Fruit fly (Drosophila melanogaster) whole organism, embryonic: ENCODE data around the gene SLC5A11.

ENCODE experiments used
- Aef1 ChIP-seq: fragments of 200-800 bp; sonication (Bioruptor generic); IDR thresholded peaks from 3 replicates; pipeline ENCODE4 v1.3.6; 2022; ENCODE audit warnings: missing biosample characterization, missing genetic modification characterization
- BtbVII ChIP-seq: fragments of 200-800 bp; sonication (Bioruptor generic); optimal IDR thresholded peaks from 3 replicates; lab custom pipeline; 2017; ENCODE audit warnings: missing biosample characterization, mild to moderate bottlenecking, missing genetic modification characterization
- CG10147 ChIP-seq: fragments of 200-800 bp; sonication (Bioruptor generic); optimal IDR thresholded peaks from 2 replicates; lab custom pipeline; 2019; ENCODE audit warnings: missing biosample characterization, mild to moderate bottlenecking, missing genetic modification characterization, moderate library complexity
- CG12104 ChIP-seq: fragments of 200-800 bp; sonication (Bioruptor generic); optimal IDR thresholded peaks from 3 replicates; lab custom pipeline; 2016; ENCODE audit warnings: missing biosample characterization, missing genetic modification characterization
- CG12942 ChIP-seq: fragments of 200-800 bp; sonication (Bioruptor generic); optimal IDR thresholded peaks from 3 replicates; lab custom pipeline; 2016; ENCODE audit warnings: missing biosample characterization, missing genetic modification characterization
- CG14710 ChIP-seq: fragments of 200-800 bp; sonication (Bioruptor generic); optimal IDR thresholded peaks from 3 replicates; lab custom pipeline; 2019; ENCODE audit warnings: missing biosample characterization, mild to moderate bottlenecking, missing genetic modification characterization, moderate library complexity
- CG15696 ChIP-seq: fragments of 200-800 bp; sonication (Bioruptor generic); optimal IDR thresholded peaks from 2 replicates; lab custom pipeline; 2019; ENCODE audit warnings: missing biosample characterization, mild to moderate bottlenecking, missing genetic modification characterization, moderate library complexity
- CG18764 ChIP-seq: fragments of 200-800 bp; sonication (Bioruptor generic); optimal IDR thresholded peaks from 3 replicates; lab custom pipeline; 2016; ENCODE audit warnings: missing biosample characterization, missing genetic modification characterization
- CG2120 ChIP-seq: fragments of 200-800 bp; sonication (Bioruptor generic); optimal IDR thresholded peaks from 3 replicates; lab custom pipeline; 2016; ENCODE audit warnings: missing biosample characterization, missing genetic modification characterization
- CG2199 ChIP-seq: fragments of 200-800 bp; sonication (Bioruptor generic); IDR thresholded peaks from 3 replicates; pipeline ENCODE4 v1.3.6; 2022; ENCODE audit warnings: missing biosample characterization, missing genetic modification characterization
- CG30431 ChIP-seq: fragments of 200-800 bp; sonication (Bioruptor generic); optimal IDR thresholded peaks from 2 replicates; lab custom pipeline; 2017; ENCODE audit warnings: missing biosample characterization, missing genetic modification characterization
- CG3163 ChIP-seq: fragments of 200-800 bp; sonication (Bioruptor generic); optimal IDR thresholded peaks from 3 replicates; lab custom pipeline; 2016; ENCODE audit warnings: missing biosample characterization, missing genetic modification characterization
- CG32772 ChIP-seq: fragments of 200-800 bp; sonication (Bioruptor generic); IDR thresholded peaks from 2 replicates; pipeline ENCODE4 v1.3.6; 2022; ENCODE audit warnings: missing biosample characterization, missing genetic modification characterization
- CG33213 ChIP-seq: fragments of 200-800 bp; sonication (Bioruptor generic); optimal IDR thresholded peaks from 3 replicates; lab custom pipeline; 2016; ENCODE audit warnings: missing biosample characterization, missing genetic modification characterization
- CG34224 ChIP-seq: fragments of 200-800 bp; sonication (Bioruptor generic); IDR thresholded peaks from 3 replicates; pipeline ENCODE4 v1.3.6; 2022; ENCODE audit warnings: missing biosample characterization, missing genetic modification characterization; ENCODE audit not compliant: partially characterized antibody
- CG34422 ChIP-seq: fragments of 200-800 bp; sonication (Bioruptor generic); IDR thresholded peaks from 3 replicates; pipeline ENCODE4 v1.3.6; 2022; ENCODE audit warnings: missing biosample characterization, missing genetic modification characterization
- CG6813 ChIP-seq: fragments of 200-800 bp; sonication (Bioruptor generic); optimal IDR thresholded peaks from 2 replicates; lab custom pipeline; 2017; ENCODE audit warnings: missing biosample characterization, missing genetic modification characterization, mild to moderate bottlenecking, moderate library complexity, missing genetic modification reagents
- CG7271 ChIP-seq: fragments of 200-800 bp; sonication (Bioruptor generic); optimal IDR thresholded peaks from 2 replicates; lab custom pipeline; 2018; ENCODE audit warnings: missing biosample characterization, mild to moderate bottlenecking, missing genetic modification characterization, moderate library complexity
- CG7357 ChIP-seq: fragments of 200-800 bp; sonication (Bioruptor generic); IDR thresholded peaks from 3 replicates; pipeline ENCODE4 v1.3.6; 2022; ENCODE audit warnings: missing biosample characterization, missing genetic modification characterization
- CG7372 ChIP-seq: fragments of 200-800 bp; sonication (Bioruptor generic); IDR thresholded peaks from 2 replicates; pipeline ENCODE4 v1.3.6; 2022; ENCODE audit warnings: missing biosample characterization, missing genetic modification characterization
- CG7963 ChIP-seq: fragments of 200-800 bp; sonication (Bioruptor generic); IDR thresholded peaks from 3 replicates; pipeline ENCODE4 v1.3.6; 2022; ENCODE audit warnings: missing biosample characterization, missing genetic modification characterization; ENCODE audit not compliant: partially characterized antibody
- CG9437 ChIP-seq: fragments of 200-800 bp; sonication (Bioruptor generic); optimal IDR thresholded peaks from 2 replicates; lab custom pipeline; 2018; ENCODE audit warnings: missing biosample characterization, mild to moderate bottlenecking, missing genetic modification characterization
- CG9797 ChIP-seq: fragments of 200-800 bp; sonication (Bioruptor generic); optimal IDR thresholded peaks from 3 replicates; lab custom pipeline; 2018; ENCODE audit warnings: missing biosample characterization, mild to moderate bottlenecking, missing genetic modification characterization
- D19B ChIP-seq: fragments of 200-800 bp; sonication (Bioruptor generic); optimal IDR thresholded peaks from 2 replicates; lab custom pipeline; 2017; ENCODE audit warnings: missing biosample characterization, mild to moderate bottlenecking, missing genetic modification characterization
- Dip3 ChIP-seq: fragments of 200-800 bp; sonication (Bioruptor generic); optimal IDR thresholded peaks from 3 replicates; lab custom pipeline; 2016; ENCODE audit warnings: missing biosample characterization, missing genetic modification characterization
- Ets65A ChIP-seq: fragments of 200-800 bp; sonication (Bioruptor generic); peaks from one replicate; lab custom pipeline; 2016; ENCODE audit warnings: missing biosample characterization, missing genetic modification characterization
- Gug ChIP-seq: fragments of 200-800 bp; sonication (Bioruptor generic); IDR thresholded peaks from 4 replicates; pipeline ENCODE4 v1.3.6; 2022; ENCODE audit warnings: missing biosample characterization, missing genetic modification characterization
- NK7.1 ChIP-seq: fragments of 200-800 bp; sonication (Bioruptor generic); optimal IDR thresholded peaks from 3 replicates; lab custom pipeline; 2016; ENCODE audit warnings: missing biosample characterization, missing genetic modification characterization
- Neu2 ChIP-seq: fragments of 200-800 bp; sonication (Bioruptor generic); optimal IDR thresholded peaks from 3 replicates; lab custom pipeline; 2016; ENCODE audit warnings: missing biosample characterization, missing genetic modification characterization, borderline replicate concordance
- Ptx1 ChIP-seq: fragments of 200-800 bp; sonication (Bioruptor generic); IDR thresholded peaks from 2 replicates; pipeline ENCODE4 v1.3.6; 2022; ENCODE audit warnings: missing biosample characterization, missing genetic modification characterization
- Ravus ChIP-seq: fragments of 200-800 bp; sonication (Bioruptor generic); IDR thresholded peaks from 2 replicates; pipeline ENCODE4 v1.3.6; 2022; ENCODE audit warnings: missing biosample characterization, missing genetic modification characterization
- Xrp1 ChIP-seq: fragments of 200-800 bp; sonication (Bioruptor generic); IDR thresholded peaks from 2 replicates; pipeline ENCODE4 v1.3.6; 2022; ENCODE audit warnings: missing biosample characterization, missing genetic modification characterization
- crol ChIP-seq: fragments of 200-800 bp; sonication (Bioruptor generic); IDR thresholded peaks from 2 replicates; pipeline ENCODE4 v1.3.6; 2022; ENCODE audit warnings: missing biosample characterization, missing genetic modification characterization
- dati ChIP-seq: fragments of 200-800 bp; sonication (Bioruptor generic); IDR thresholded peaks from 2 replicates; pipeline ENCODE4 v1.3.6; 2022; ENCODE audit warnings: missing biosample characterization, missing genetic modification characterization
- dimm ChIP-seq: fragments of 200-800 bp; sonication (Bioruptor generic); IDR thresholded peaks from 2 replicates; pipeline ENCODE4 v1.3.6; 2022; ENCODE audit warnings: missing biosample characterization, missing genetic modification characterization
- eve ChIP-seq, 2 experiments: fragments of >200 bp; optimal IDR thresholded peaks; 2 replicates each; lab custom pipeline; 2017; ENCODE audit warnings: missing biosample characterization in 2 of 2, missing genetic modification characterization in 2 of 2
- exex ChIP-seq: fragments of 200-800 bp; sonication (Bioruptor generic); optimal IDR thresholded peaks from 4 replicates; lab custom pipeline; 2018; ENCODE audit warnings: missing biosample characterization, mild to moderate bottlenecking, missing genetic modification characterization, moderate library complexity
- gcm ChIP-seq: fragments of 200-800 bp; sonication (Bioruptor generic); optimal IDR thresholded peaks from 2 replicates; lab custom pipeline; 2019; ENCODE audit warnings: missing biosample characterization, mild to moderate bottlenecking, missing genetic modification characterization, moderate library complexity
- gsb-n ChIP-seq: fragments of 200-800 bp; sonication (Bioruptor generic); optimal IDR thresholded peaks from 3 replicates; lab custom pipeline; 2018; ENCODE audit warnings: missing biosample characterization, mild to moderate bottlenecking, missing genetic modification characterization
- ham ChIP-seq: fragments of 200-800 bp; sonication (Bioruptor generic); IDR thresholded peaks from 2 replicates; pipeline ENCODE4 v1.3.6; 2022; ENCODE audit warnings: missing biosample characterization, missing genetic modification characterization
- her ChIP-seq: fragments of 200-800 bp; sonication (Bioruptor generic); optimal IDR thresholded peaks from 2 replicates; lab custom pipeline; 2016; ENCODE audit warnings: missing biosample characterization, missing genetic modification characterization
- kah ChIP-seq: fragments of 200-800 bp; sonication (Bioruptor generic); optimal IDR thresholded peaks from 2 replicates; lab custom pipeline; 2018; ENCODE audit warnings: missing biosample characterization, mild to moderate bottlenecking, missing genetic modification characterization
- nerfin-2 ChIP-seq: fragments of 200-800 bp; sonication (Bioruptor generic); IDR thresholded peaks from 2 replicates; pipeline ENCODE4 v1.3.6; 2022; ENCODE audit warnings: missing biosample characterization, missing genetic modification characterization; ENCODE audit not compliant: partially characterized antibody
- odd ChIP-seq: fragments of 200-800 bp; sonication (Bioruptor generic); optimal IDR thresholded peaks from 2 replicates; lab custom pipeline; 2017; ENCODE audit warnings: missing biosample characterization, mild to moderate bottlenecking, missing genetic modification characterization
- rib ChIP-seq: fragments of 200-800 bp; sonication (Bioruptor generic); IDR thresholded peaks from 2 replicates; pipeline ENCODE4 v1.3.6; 2022; ENCODE audit warnings: missing biosample characterization, missing genetic modification characterization
- run ChIP-seq: fragments of 200-800 bp; sonication (Bioruptor generic); optimal IDR thresholded peaks from 3 replicates; lab custom pipeline; 2018; ENCODE audit warnings: missing biosample characterization, mild to moderate bottlenecking, missing genetic modification characterization
- sc ChIP-seq, 3 experiments: fragments of >200 bp in 2 of 3; fragments of 200-800 bp in 1 of 3; sonication (Bioruptor generic) in 1 of 3; optimal IDR thresholded peaks; 2 replicates in 2 of 3; 3 replicates in 1 of 3; lab custom pipeline; 2017; ENCODE audit warnings: mild to moderate bottlenecking in 1 of 3, missing biosample characterization in 1 of 3, missing genetic modification characterization in 1 of 3, missing genetic modification reagents in 1 of 3
- sr ChIP-seq: fragments of 200-800 bp; sonication (Bioruptor generic); IDR thresholded peaks from 3 replicates; pipeline ENCODE4 v1.3.6; 2022; ENCODE audit warnings: missing biosample characterization, missing genetic modification characterization
- tgo ChIP-seq: fragments of 200-800 bp; sonication (Bioruptor generic); IDR thresholded peaks from 3 replicates; pipeline ENCODE4 v1.3.6; 2022; ENCODE audit warnings: missing biosample characterization, missing genetic modification characterization
- tna ChIP-seq: fragments of 200-800 bp; sonication (Bioruptor generic); IDR thresholded peaks from 2 replicates; pipeline ENCODE4 v1.3.6; 2022; ENCODE audit warnings: missing biosample characterization, missing genetic modification characterization; ENCODE audit not compliant: partially characterized antibody
- unpg ChIP-seq: fragments of 200-800 bp; sonication (Bioruptor generic); optimal IDR thresholded peaks from 3 replicates; lab custom pipeline; 2018; ENCODE audit warnings: missing biosample characterization, mild to moderate bottlenecking, missing genetic modification characterization, moderate library complexity

The SLC5A11 gene

DNA sequence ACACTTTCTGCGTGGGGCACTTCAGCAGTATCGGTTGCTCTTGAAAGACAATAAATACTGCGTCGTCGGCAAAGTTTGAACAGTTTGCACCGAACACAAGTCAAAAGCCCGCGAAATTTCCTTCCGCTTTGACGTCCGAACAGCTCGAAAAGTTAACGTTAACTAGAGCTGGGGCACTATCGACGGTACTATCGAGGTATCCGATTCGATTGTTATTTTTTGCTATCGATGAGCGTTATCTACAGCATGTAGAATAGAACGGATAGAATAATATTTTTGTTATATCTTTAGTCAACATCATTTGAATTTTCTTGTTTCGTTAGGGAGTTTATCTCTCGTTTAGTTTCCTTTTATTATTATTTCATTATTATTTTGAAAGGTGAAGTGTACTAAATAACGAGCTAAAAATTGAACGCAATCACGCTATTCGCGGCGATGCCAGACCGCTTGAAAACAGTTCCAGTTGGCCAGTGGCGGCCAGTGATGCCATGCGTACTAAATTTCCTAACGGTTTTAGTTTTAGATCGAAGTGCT, 34.8 kb upstream of the SLC5A11 start, which contains the start of gene Pvr (continued):
- peak; percentile 11; the same call in 1 of the 3 replicates for TF ChIP-seq CG34422 (GFP tag; lab: Robert Waterston, UW)
- TF ChIP-seq run (tag; lab: Kevin White, UChicago) = no peak
- no peak for TF ChIP-seq CG12104
- no peak; the same call in 3 of the 4 replicates for TF ChIP-seq Gug
- TF ChIP-seq CG14710 (tag; lab: Kevin White, UChicago) = peak; percentile 86
- TF ChIP-seq ham (GFP tag; lab: Robert Waterston, UW) = no peak
- TF ChIP-seq CG34224 (GFP tag; lab: Robert Waterston, UW) = peak; percentile 85
- TF ChIP-seq NK7.1 (GFP tag; lab: Kevin White, UChicago) = no peak
- peak; percentile 40 for TF ChIP-seq CG9797 (GFP tag; lab: Kevin White, UChicago)
- no peak for TF ChIP-seq odd (GFP tag; lab: Kevin White, UChicago)
- no peak for TF ChIP-seq CG7357 (GFP tag; lab: Robert Waterston, UW)
- no peak for TF ChIP-seq CG7271 (tag; lab: Kevin White, UChicago)
- no peak for TF ChIP-seq Neu2 (GFP tag; lab: Kevin White, UChicago)
- no peak for TF ChIP-seq CG12942
- no peak for TF ChIP-seq Ravus (GFP tag; lab: Robert Waterston, UW)
- TF ChIP-seq CG18764 (GFP tag; lab: Kevin White, UChicago) = no peak
- TF ChIP-seq sr (GFP tag; lab: Robert Waterston, UW) = no peak
- TF ChIP-seq CG32772 (GFP tag; lab: Robert Waterston, UW) = no peak
- TF ChIP-seq dimm (GFP tag; lab: Robert Waterston, UW) = no peak
- TF ChIP-seq Xrp1 (GFP tag; lab: Robert Waterston, UW) = no peak
- TF ChIP-seq CG7372 (GFP tag; lab: Robert Waterston, UW) = no peak
- TF ChIP-seq CG6813 (GFP tag; lab: Kevin White, UChicago) = no peak
- TF ChIP-seq eve (GFP tag; optimal IDR thresholded peaks at IDR 0.05; lab: Kevin White, UChicago) = no peak
- TF ChIP-seq exex (tag; lab: Kevin White, UChicago) = no peak
- no peak for TF ChIP-seq sc (optimal IDR thresholded peaks at IDR 0.05; lab: Kevin White, UChicago)
- TF ChIP-seq sc (GFP tag; optimal IDR thresholded peaks at IDR 0.05; lab: Kevin White, UChicago) = no peak
- TF ChIP-seq CG3163 (GFP tag; lab: Kevin White, UChicago) = no peak
- TF ChIP-seq gsb-n (tag; lab: Kevin White, UChicago) = no peak
- peak; percentile 94 for TF ChIP-seq CG7963 (GFP tag; lab: Robert Waterston, UW)
- TF ChIP-seq D19B (GFP tag; lab: Kevin White, UChicago) = no peak
- TF ChIP-seq CG2199 (GFP tag; lab: Robert Waterston, UW) = no peak
- no peak for TF ChIP-seq gcm
- TF ChIP-seq CG15696 (tag; lab: Kevin White, UChicago) = no peak
- no peak for TF ChIP-seq crol (GFP tag; lab: Robert Waterston, UW)
- TF ChIP-seq CG2120 = no peak
- TF ChIP-seq Ets65A (GFP tag; lab: Kevin White, UChicago) = no peak
- no peak for TF ChIP-seq Ptx1 (GFP tag; lab: Robert Waterston, UW)
- TF ChIP-seq CG9437 (GFP tag; lab: Kevin White, UChicago) = peak; percentile 50
- no peak for TF ChIP-seq kah (GFP tag; lab: Kevin White, UChicago)
- no peak for TF ChIP-seq unpg (GFP tag; lab: Kevin White, UChicago)
- TF ChIP-seq CG10147 (GFP tag; lab: Kevin White, UChicago) = no peak
- peak; percentile 18 for TF ChIP-seq BtbVII
- no peak for TF ChIP-seq rib (GFP tag; lab: Robert Waterston, UW)
- TF ChIP-seq CG33213 = peak; percentile 40
- TF ChIP-seq dati (GFP tag; lab: Robert Waterston, UW) = no peak
- TF ChIP-seq nerfin-2 (GFP tag; lab: Robert Waterston, UW) = peak; percentile 89
- no peak for TF ChIP-seq Dip3 (GFP tag; lab: Kevin White, UChicago)
- TF ChIP-seq tna = peak; percentile 89
- TF ChIP-seq CG30431 (GFP tag; lab: Kevin White, UChicago) = no peak
- no peak for TF ChIP-seq her (GFP tag; lab: Kevin White, UChicago)
- no peak for TF ChIP-seq tgo
- TF ChIP-seq Aef1 (GFP tag; lab: Robert Waterston, UW) = no peak
